Fruit fly (Drosophila melanogaster) whole organism, prepupa: ENCODE measurements around the gene Argp.
A peak's percentile ranks its signal among the peaks of the same experiment; 100 is the strongest.

Source experiments
- Blimp-1 ChIP-seq: fragments of 200-800 bp; sonication (Bioruptor generic); optimal IDR thresholded peaks from 3 replicates; lab custom pipeline; 2017; ENCODE audit warnings: missing biosample characterization, missing genetic modification characterization, mild to moderate bottlenecking, moderate library complexity, missing genetic modification reagents
- CG10631 ChIP-seq: fragments of 200-800 bp; sonication (Bioruptor generic); optimal IDR thresholded peaks from 2 replicates; lab custom pipeline; 2016; ENCODE audit warnings: missing biosample characterization, missing genetic modification characterization
- CG10669 ChIP-seq: fragments of 200-800 bp; sonication (Bioruptor generic); optimal IDR thresholded peaks from 3 replicates; lab custom pipeline; 2018; ENCODE audit warnings: missing biosample characterization, mild to moderate bottlenecking, missing genetic modification characterization, moderate library complexity
- CG11294 ChIP-seq: fragments of 200-800 bp; sonication (Bioruptor generic); IDR thresholded peaks from 2 replicates; pipeline ENCODE4 v1.3.6; 2022; ENCODE audit warnings: missing biosample characterization, missing genetic modification characterization
- CG11762 ChIP-seq: fragments of 200-800 bp; sonication (Bioruptor generic); optimal IDR thresholded peaks from 3 replicates; lab custom pipeline; 2016; ENCODE audit warnings: missing biosample characterization, missing genetic modification characterization; ENCODE audit not compliant: insufficient read depth
- CG11902 ChIP-seq: fragments of 200-800 bp; sonication (Bioruptor generic); optimal IDR thresholded peaks from 3 replicates; lab custom pipeline; 2016; ENCODE audit warnings: missing biosample characterization, missing genetic modification characterization
- CG15336 ChIP-seq: fragments of 200-800 bp; sonication (Bioruptor generic); IDR thresholded peaks from 2 replicates; pipeline ENCODE4 v1.3.6; 2022; ENCODE audit warnings: missing biosample characterization, missing genetic modification characterization
- CG1621 ChIP-seq: fragments of 200-800 bp; sonication (Bioruptor generic); optimal IDR thresholded peaks from 3 replicates; lab custom pipeline; 2018; ENCODE audit warnings: missing biosample characterization, mild to moderate bottlenecking, missing genetic modification characterization
- CG31627 ChIP-seq: fragments of 200-800 bp; sonication (Bioruptor generic); optimal IDR thresholded peaks from 3 replicates; lab custom pipeline; 2016; ENCODE audit warnings: missing biosample characterization, missing genetic modification characterization
- CG32006 ChIP-seq: fragments of 200-800 bp; sonication (Bioruptor generic); optimal IDR thresholded peaks from 3 replicates; lab custom pipeline; 2017; ENCODE audit warnings: missing biosample characterization, mild to moderate bottlenecking, missing genetic modification characterization
- CG34406 ChIP-seq: fragments of 200-800 bp; sonication (Bioruptor generic); optimal IDR thresholded peaks from 3 replicates; lab custom pipeline; 2016; ENCODE audit warnings: missing biosample characterization, missing genetic modification characterization
- CG4318 ChIP-seq: fragments of 200-800 bp; sonication (Bioruptor generic); optimal IDR thresholded peaks from 3 replicates; lab custom pipeline; 2017; ENCODE audit warnings: missing biosample characterization, mild to moderate bottlenecking, missing genetic modification characterization
- CG6163 ChIP-seq: fragments of 200-800 bp; sonication (Bioruptor generic); IDR thresholded peaks from 3 replicates; pipeline ENCODE4 v1.3.6; 2022; ENCODE audit warnings: missing biosample characterization, missing genetic modification characterization
- CG6276 ChIP-seq: fragments of 200-800 bp; sonication (Bioruptor generic); optimal IDR thresholded peaks from 2 replicates; lab custom pipeline; 2017; ENCODE audit warnings: missing biosample characterization, mild to moderate bottlenecking, missing genetic modification characterization
- CG6792 ChIP-seq: fragments of 200-800 bp; sonication (Bioruptor generic); optimal IDR thresholded peaks from 3 replicates; lab custom pipeline; 2016; ENCODE audit warnings: missing biosample characterization, missing genetic modification characterization
- CG6808 ChIP-seq: fragments of 200-800 bp; sonication (Bioruptor generic); optimal IDR thresholded peaks from 3 replicates; lab custom pipeline; 2017; ENCODE audit warnings: missing biosample characterization, missing genetic modification characterization, mild to moderate bottlenecking, moderate library complexity, missing genetic modification reagents
- CG8119 ChIP-seq: fragments of 200-800 bp; sonication (Bioruptor generic); IDR thresholded peaks from 3 replicates; pipeline ENCODE4 v1.3.6; 2022; ENCODE audit warnings: missing biosample characterization, missing genetic modification characterization
- CG8319 ChIP-seq: fragments of 200-800 bp; sonication (Bioruptor generic); optimal IDR thresholded peaks from 3 replicates; lab custom pipeline; 2016; ENCODE audit warnings: missing biosample characterization, missing genetic modification characterization
- CG8632 ChIP-seq: fragments of 200-800 bp; sonication (Bioruptor generic); optimal IDR thresholded peaks from 3 replicates; lab custom pipeline; 2016; ENCODE audit warnings: missing biosample characterization, missing genetic modification characterization
- CG9139 ChIP-seq: fragments of 200-800 bp; sonication (Bioruptor generic); optimal IDR thresholded peaks from 3 replicates; lab custom pipeline; 2017; ENCODE audit warnings: missing biosample characterization, mild to moderate bottlenecking, missing genetic modification characterization
- Eip78C ChIP-seq: fragments of 200-800 bp; sonication (Bioruptor generic); peaks from one replicate; lab custom pipeline; 2016; ENCODE audit warnings: missing biosample characterization, missing genetic modification characterization
- Eip93F ChIP-seq: fragments of 200-800 bp; sonication (Bioruptor generic); optimal IDR thresholded peaks from 2 replicates; lab custom pipeline; 2016; ENCODE audit warnings: missing biosample characterization, mild to moderate bottlenecking, missing genetic modification characterization
- Ets21C ChIP-seq: fragments of 200-800 bp; sonication (Bioruptor generic); optimal IDR thresholded peaks from 3 replicates; lab custom pipeline; 2016; ENCODE audit warnings: missing biosample characterization, missing genetic modification characterization
- Gug ChIP-seq: fragments of 200-800 bp; sonication (Bioruptor generic); IDR thresholded peaks from 2 replicates; pipeline ENCODE4 v1.3.6; 2022; ENCODE audit warnings: missing biosample characterization, missing genetic modification characterization
- Hr38 ChIP-seq: sonication (Bioruptor generic); optimal IDR thresholded peaks from 2 replicates; lab custom pipeline; 2016; ENCODE audit warnings: missing biosample characterization, missing genetic modification characterization
- Hr39 ChIP-seq: fragments of 200-800 bp; sonication (Bioruptor generic); optimal IDR thresholded peaks from 2 replicates; lab custom pipeline; 2016; ENCODE audit warnings: missing biosample characterization, missing genetic modification characterization
- Hr4 ChIP-seq: fragments of 200-800 bp; sonication (Bioruptor generic); optimal IDR thresholded peaks from 3 replicates; lab custom pipeline; 2016; ENCODE audit warnings: missing biosample characterization, missing genetic modification characterization
- Lpt ChIP-seq: fragments of 200-800 bp; sonication (Bioruptor generic); optimal IDR thresholded peaks from 3 replicates; lab custom pipeline; 2016; ENCODE audit warnings: missing biosample characterization, missing genetic modification characterization
- Met ChIP-seq: fragments of 200-800 bp; sonication (Bioruptor generic); optimal IDR thresholded peaks from 3 replicates; lab custom pipeline; 2016; ENCODE audit warnings: missing biosample characterization, missing genetic modification characterization
- OdsH ChIP-seq: fragments of 200-800 bp; sonication (Bioruptor generic); optimal IDR thresholded peaks from 3 replicates; lab custom pipeline; 2016; ENCODE audit warnings: missing biosample characterization, missing genetic modification characterization
- Smox ChIP-seq: fragments of 200-800 bp; sonication (Bioruptor generic); optimal IDR thresholded peaks from 3 replicates; lab custom pipeline; 2016; ENCODE audit warnings: missing biosample characterization, missing genetic modification characterization
- Sox102F ChIP-seq: fragments of 200-800 bp; sonication (Bioruptor generic); optimal IDR thresholded peaks from 2 replicates; lab custom pipeline; 2016; ENCODE audit warnings: missing biosample characterization, mild to moderate bottlenecking, missing genetic modification characterization
- Sox14 ChIP-seq: fragments of 200-800 bp; sonication (Bioruptor generic); optimal IDR thresholded peaks from 3 replicates; lab custom pipeline; 2016; ENCODE audit warnings: missing biosample characterization, missing genetic modification characterization
- achi ChIP-seq: fragments of 200-800 bp; sonication (Bioruptor generic); optimal IDR thresholded peaks from 3 replicates; lab custom pipeline; 2016; ENCODE audit warnings: missing biosample characterization, missing genetic modification characterization
- acj6 ChIP-seq: fragments of 200-800 bp; sonication (Bioruptor generic); optimal IDR thresholded peaks from 3 replicates; lab custom pipeline; 2016; ENCODE audit warnings: missing biosample characterization, missing genetic modification characterization
- dac ChIP-seq: fragments of 200-800 bp; sonication (Bioruptor generic); optimal IDR thresholded peaks from 2 replicates; lab custom pipeline; 2017; ENCODE audit warnings: missing biosample characterization, mild to moderate bottlenecking, missing genetic modification characterization
- dsx ChIP-seq: fragments of 200-800 bp; optimal IDR thresholded peaks from 3 replicates; lab custom pipeline; 2019; ENCODE audit warnings: missing biosample characterization, mild to moderate bottlenecking, missing genetic modification characterization, moderate library complexity; ENCODE audit not compliant: poor library complexity, severe bottlenecking
- eg ChIP-seq: fragments of 200-800 bp; sonication (Bioruptor generic); IDR thresholded peaks from 3 replicates; pipeline ENCODE4 v1.3.6; 2022; ENCODE audit warnings: missing biosample characterization, missing genetic modification characterization
- esn ChIP-seq: fragments of 200-800 bp; sonication (Bioruptor generic); optimal IDR thresholded peaks from 2 replicates; lab custom pipeline; 2016; ENCODE audit warnings: missing biosample characterization, mild to moderate bottlenecking, missing genetic modification characterization, moderate library complexity
- fd59A ChIP-seq: fragments of 200-800 bp; sonication (Bioruptor generic); optimal IDR thresholded peaks from 2 replicates; lab custom pipeline; 2017; ENCODE audit warnings: missing biosample characterization, mild to moderate bottlenecking, missing genetic modification characterization, missing genetic modification reagents
- fd85E ChIP-seq: fragments of 200-800 bp; sonication (Bioruptor generic); optimal IDR thresholded peaks from 3 replicates; lab custom pipeline; 2016; ENCODE audit warnings: missing biosample characterization, missing genetic modification characterization
- fkh ChIP-seq: fragments of 200-800 bp; sonication (Bioruptor generic); optimal IDR thresholded peaks from 3 replicates; lab custom pipeline; 2017; ENCODE audit warnings: missing biosample characterization, mild to moderate bottlenecking, missing genetic modification characterization, moderate library complexity
- lz ChIP-seq: fragments of 200-800 bp; sonication (Bioruptor generic); optimal IDR thresholded peaks from 3 replicates; lab custom pipeline; 2016; ENCODE audit warnings: missing biosample characterization, missing genetic modification characterization
- pdm3 ChIP-seq: fragments of 200-800 bp; sonication (Bioruptor generic); optimal IDR thresholded peaks from 3 replicates; lab custom pipeline; 2016; ENCODE audit warnings: missing biosample characterization, missing genetic modification characterization
- salr ChIP-seq, 2 experiments: fragments of 200-800 bp; sonication (Bioruptor generic); optimal IDR thresholded peaks; 3 replicates each; lab custom pipeline; 2016 to 2018; ENCODE audit warnings: missing biosample characterization in 2 of 2, missing genetic modification characterization in 2 of 2, mild to moderate bottlenecking in 1 of 2
- spab ChIP-seq: fragments of 200-800 bp; sonication (Bioruptor generic); optimal IDR thresholded peaks from 2 replicates; lab custom pipeline; 2017; ENCODE audit warnings: missing biosample characterization, mild to moderate bottlenecking, missing genetic modification characterization, missing genetic modification reagents
- ss ChIP-seq, 2 experiments: fragments of 200-800 bp; sonication (Bioruptor generic); optimal IDR thresholded peaks; 2 replicates in 1 of 2; 3 replicates in 1 of 2; lab custom pipeline; 2017 to 2018; ENCODE audit warnings: mild to moderate bottlenecking in 2 of 2, missing biosample characterization in 2 of 2, missing genetic modification characterization in 2 of 2, moderate library complexity in 1 of 2
- svp ChIP-seq: fragments of 200-800 bp; sonication (Bioruptor generic); peaks from one replicate; lab custom pipeline; 2016; ENCODE audit warnings: missing biosample characterization, missing genetic modification characterization
- topi ChIP-seq: fragments of 200-800 bp; sonication (Bioruptor generic); optimal IDR thresholded peaks from 3 replicates; lab custom pipeline; 2016; ENCODE audit warnings: missing biosample characterization, missing genetic modification characterization

The Argp gene

DNA sequence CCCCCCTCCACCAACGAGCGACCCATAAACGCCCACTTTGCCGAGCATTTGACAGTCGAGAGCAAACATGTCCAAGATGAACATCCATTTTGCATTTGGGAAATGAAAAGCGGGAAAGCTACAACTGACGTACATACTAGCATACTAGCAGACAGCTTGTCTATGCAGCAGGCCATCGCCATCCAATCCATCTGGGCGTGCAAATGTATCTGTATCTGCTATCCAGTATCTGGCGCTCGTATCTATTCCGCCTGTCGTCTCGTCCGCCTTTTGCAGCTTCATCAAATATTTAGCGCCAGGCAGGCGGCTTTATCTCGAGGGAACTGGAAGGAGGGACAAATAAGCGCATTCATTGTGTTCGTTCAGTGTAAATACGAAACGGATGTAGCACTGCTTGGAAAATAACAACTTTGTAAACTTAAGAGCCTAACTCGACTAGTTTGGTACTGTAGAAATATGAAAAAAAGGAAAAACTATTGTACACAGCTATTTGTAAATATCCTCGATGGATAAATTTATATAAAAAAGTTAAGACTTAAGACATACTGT lies 4.3 kb upstream of the Argp start (continued):
- TF ChIP-seq Eip78C (peak; percentile 70), CG6163 (GFP tag; lab: Robert Waterston, UW) (peak; percentile 56; the same call in 2 of the 3 replicates), fkh (GFP tag; lab: Kevin White, UChicago) (peak; percentile 56), esn (GFP tag; lab: Kevin White, UChicago) (peak; percentile 21)

DNA sequence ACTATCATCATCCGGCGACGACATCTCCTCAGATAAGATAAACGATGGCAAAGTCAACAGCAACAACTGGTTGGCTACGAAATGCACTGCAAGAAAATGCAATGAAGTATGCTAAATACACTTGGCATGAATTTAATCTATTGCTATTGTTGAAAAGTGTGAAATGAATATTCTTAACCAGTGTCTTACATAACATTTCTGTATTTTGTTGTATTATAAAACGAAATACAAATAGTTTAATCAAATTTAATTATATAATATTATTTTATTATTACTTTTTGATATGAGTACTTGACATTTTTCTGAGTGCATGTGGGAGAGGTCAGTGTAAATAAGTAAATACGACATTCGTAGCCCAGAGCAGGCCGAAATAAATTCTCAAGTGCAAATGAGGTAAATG lies 3.8 kb upstream of the Argp start:
- TF ChIP-seq pdm3 (GFP tag; lab: Kevin White, UChicago) (peak; percentile 40), Eip93F (GFP tag; lab: Kevin White, UChicago) (no peak), CG34406 (peak; percentile 52), Met (GFP tag; lab: Kevin White, UChicago) (no peak), CG4318 (GFP tag; lab: Kevin White, UChicago) (peak; percentile 59), eg (peak; percentile 64; the same call in 2 of the 3 replicates), CG6808 (GFP tag; lab: Kevin White, UChicago) (peak; percentile 49), Sox14 (GFP tag; lab: Kevin White, UChicago) (no peak), CG11294 (GFP tag; lab: Robert Waterston, UW) (peak; percentile 31; the same call in 1 of the 2 replicates), topi (GFP tag; lab: Kevin White, UChicago) (no peak), CG8632 (GFP tag; lab: Kevin White, UChicago) (peak; percentile 60), spab (GFP tag; lab: Kevin White, UChicago) (peak; percentile 36), fd85E (GFP tag; lab: Kevin White, UChicago) (no peak), fkh (GFP tag; lab: Kevin White, UChicago) (peak; percentile 41), CG6276 (peak; percentile 53), CG11762 (GFP tag; lab: Kevin White, UChicago) (peak; percentile 5), CG10631 (peak; percentile 48), ss (GFP tag; optimal IDR thresholded peaks at IDR 0.05; lab: Kevin White, UChicago) (peak; percentile 52 to 68), CG1621 (tag; lab: Kevin White, UChicago) (no peak), acj6 (peak; percentile 32), CG11902 (GFP tag; lab: Kevin White, UChicago) (no peak), CG8119 (GFP tag; lab: Robert Waterston, UW) (peak; percentile 79), CG8319 (no peak), dac (GFP tag; lab: Kevin White, UChicago) (no peak), Lpt (peak; percentile 39), CG9139 (peak; percentile 49), Hr38 (no peak), Ets21C (GFP tag; lab: Kevin White, UChicago) (no peak), Hr4 (GFP tag; lab: Kevin White, UChicago) (peak; percentile 39), Blimp-1 (no peak), CG32006 (GFP tag; lab: Kevin White, UChicago) (peak; percentile 80), svp (GFP tag; lab: Kevin White, UChicago) (no peak), CG10669 (peak; percentile 46), dsx (GFP tag; lab: Kevin White, UChicago) (peak; percentile 52), lz (GFP tag; lab: Kevin White, UChicago) (no peak), fd59A (GFP tag; lab: Kevin White, UChicago) (no peak), CG6792 (peak; percentile 33), CG6163 (GFP tag; lab: Robert Waterston, UW) (peak; percentile 38; the same call in 1 of the 3 replicates), Hr39 (GFP tag; lab: Kevin White, UChicago) (no peak), OdsH (GFP tag; lab: Kevin White, UChicago) (peak; percentile 60), Smox (no peak), Gug (GFP tag; lab: Robert Waterston, UW) (peak; percentile 62), CG15336 (GFP tag; lab: Robert Waterston, UW) (peak; percentile 78), salr (GFP tag; optimal IDR thresholded peaks at IDR 0.05; lab: Kevin White, UChicago) (peak in 1 of 2 experiments; percentile 44), achi (GFP tag; lab: Kevin White, UChicago) (peak; percentile 57), Sox102F (GFP tag; lab: Kevin White, UChicago) (no peak), CG31627 (GFP tag; lab: Kevin White, UChicago) (no peak)
